Worm (Caenorhabditis elegans): ENCODE data around the gene srj-54.

DNA sequence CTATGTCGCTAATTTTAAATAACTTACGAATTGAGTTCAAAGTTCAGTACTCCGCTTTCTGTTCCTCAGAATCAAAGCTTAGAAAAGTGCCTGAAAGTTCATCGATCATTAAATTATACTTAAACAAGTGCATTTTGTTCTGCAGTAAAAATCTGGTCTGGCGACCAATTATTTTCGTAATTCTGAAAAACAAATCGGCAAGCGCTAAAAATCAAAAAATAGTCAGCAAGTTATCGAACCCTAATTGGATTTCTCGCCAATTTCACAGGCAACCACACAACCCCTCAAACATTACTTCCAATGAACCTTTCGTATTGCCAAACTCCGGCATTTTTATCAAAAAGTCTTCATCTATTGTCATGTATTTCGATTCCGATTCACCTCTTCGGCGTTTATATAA is 3.4 kb upstream of the srj-54 start, which contains the start of gene srh-272:
- TF ChIP-seq T22C8.4 (GFP tag; IDR thresholded peaks at IDR 0.05) (no peak), ztf-29 (GFP tag; IDR thresholded peaks at IDR 0.05) (no peak), flt-1 (GFP tag; IDR thresholded peaks at IDR 0.05) (no peak), tab-1 (GFP tag; IDR thresholded peaks at IDR 0.05) (no peak), ztf-23 (GFP tag; IDR thresholded peaks at IDR 0.05) (no peak), med-1 (GFP tag; optimal IDR thresholded peaks at IDR 0.05; ENCODE audit: insufficient read depth) (no peak)
